Worm (Caenorhabditis elegans) whole organism, late embryonic: ENCODE data around the gene F22F7.8.

ENCODE experiments used
- C08G9.2 ChIP-seq: sonication (generic microtip); optimal IDR thresholded peaks from 2 replicates; lab custom pipeline; 2016; ENCODE audit warnings: mild to moderate bottlenecking, missing genetic modification characterization, moderate library complexity, missing compliant biosample characterization
- K02D7.2 ChIP-seq: sonication (generic microtip); optimal IDR thresholded peaks from 2 replicates; lab custom pipeline; 2017; ENCODE audit warnings: mild to moderate bottlenecking, missing genetic modification characterization, missing compliant biosample characterization
- Y22D7AL.16 ChIP-seq: sonication (generic microtip); optimal IDR thresholded peaks from 2 replicates; lab custom pipeline; 2016; ENCODE audit warnings: missing genetic modification characterization, missing compliant biosample characterization
- ahr-1 ChIP-seq: sonication (generic microtip); optimal IDR thresholded peaks from 2 replicates; lab custom pipeline; 2016; ENCODE audit warnings: missing genetic modification characterization, missing compliant biosample characterization
- ceh-14 ChIP-seq: sonication (generic microtip); optimal IDR thresholded peaks from 2 replicates; lab custom pipeline; 2016; ENCODE audit warnings: missing genotype, missing genetic modification characterization, missing compliant biosample characterization
- ceh-2 ChIP-seq: sonication (generic microtip); optimal IDR thresholded peaks from 2 replicates; lab custom pipeline; 2016; ENCODE audit warnings: missing genotype, missing genetic modification characterization, missing compliant biosample characterization
- ceh-22 ChIP-seq: sonication (generic microtip); optimal IDR thresholded peaks from 2 replicates; lab custom pipeline; 2017; ENCODE audit warnings: missing biosample characterization, missing genetic modification characterization
- ceh-30 ChIP-seq: fragments of 150-350 bp; optimal IDR thresholded peaks from 2 replicates; lab custom pipeline; 2014; ENCODE audit warnings: missing biosample characterization, missing genetic modification characterization
- ceh-31 ChIP-seq: sonication (generic microtip); optimal IDR thresholded peaks from 2 replicates; lab custom pipeline; 2016; ENCODE audit warnings: missing genetic modification characterization, missing compliant biosample characterization
- ceh-34 ChIP-seq: sonication (generic microtip); optimal IDR thresholded peaks from 2 replicates; lab custom pipeline; 2016; ENCODE audit warnings: mild to moderate bottlenecking, missing genetic modification characterization, missing compliant biosample characterization
- ceh-45 ChIP-seq: fragments of 200-800 bp; sonication (Bioruptor generic); IDR thresholded peaks from 2 replicates; pipeline ENCODE4 v1.3.6; 2022; ENCODE audit warnings: missing genetic modification reagents, missing genetic modification characterization, missing compliant biosample characterization
- ceh-48 ChIP-seq: sonication (generic microtip); optimal IDR thresholded peaks from 2 replicates; lab custom pipeline; 2016; ENCODE audit warnings: missing genetic modification characterization, inconsistent platforms, missing compliant biosample characterization
- ceh-6 ChIP-seq: fragments of 200-800 bp; sonication (Bioruptor generic); optimal IDR thresholded peaks from 2 replicates; lab custom pipeline; 2018; ENCODE audit warnings: mild to moderate bottlenecking, missing genetic modification characterization, missing compliant biosample characterization
- ets-4 ChIP-seq: sonication (generic microtip); optimal IDR thresholded peaks from 2 replicates; lab custom pipeline; 2016; ENCODE audit warnings: missing genetic modification characterization, missing compliant biosample characterization
- fax-1 ChIP-seq: sonication (generic microtip); optimal IDR thresholded peaks from 2 replicates; lab custom pipeline; 2016; ENCODE audit warnings: missing genotype, missing genetic modification characterization, missing compliant biosample characterization
- fkh-10 ChIP-seq: fragments of 150-350 bp; optimal IDR thresholded peaks from 2 replicates; lab custom pipeline; 2014; ENCODE audit warnings: missing biosample characterization, missing genetic modification reagents, missing genetic modification characterization
- fkh-6 ChIP-seq: sonication (generic microtip); optimal IDR thresholded peaks from 2 replicates; lab custom pipeline; 2016; ENCODE audit warnings: missing genetic modification characterization, missing compliant biosample characterization
- hlh-6 ChIP-seq: sonication (generic microtip); optimal IDR thresholded peaks from 2 replicates; lab custom pipeline; 2016; ENCODE audit warnings: missing genotype, missing genetic modification characterization, missing compliant biosample characterization
- hlh-8 ChIP-seq: sonication (generic microtip); optimal IDR thresholded peaks from 2 replicates; lab custom pipeline; 2016; ENCODE audit warnings: missing genotype, missing genetic modification characterization, missing compliant biosample characterization
- madf-2 ChIP-seq: sonication (generic microtip); optimal IDR thresholded peaks from 2 replicates; lab custom pipeline; 2017; ENCODE audit warnings: missing genetic modification characterization, missing compliant biosample characterization
- mec-3 ChIP-seq: sonication (generic microtip); optimal IDR thresholded peaks from 2 replicates; lab custom pipeline; 2016; ENCODE audit warnings: borderline replicate concordance, missing genetic modification characterization, missing compliant biosample characterization
- nfya-1 ChIP-seq: sonication (generic microtip); optimal IDR thresholded peaks from 2 replicates; lab custom pipeline; 2017; ENCODE audit warnings: missing genetic modification characterization, mild to moderate bottlenecking, missing compliant biosample characterization, antibody characterized with exemption, moderate library complexity
- nhr-11 ChIP-seq: fragments of 150-350 bp; optimal IDR thresholded peaks from 2 replicates; lab custom pipeline; 2014; ENCODE audit warnings: missing biosample characterization, missing genetic modification characterization
- nhr-232 ChIP-seq: sonication (generic microtip); optimal IDR thresholded peaks from 2 replicates; lab custom pipeline; 2016; ENCODE audit warnings: missing genetic modification characterization, missing compliant biosample characterization
- odd-2 ChIP-seq: sonication (generic microtip); optimal IDR thresholded peaks from 2 replicates; lab custom pipeline; 2017; ENCODE audit warnings: antibody characterized with exemption, mild to moderate bottlenecking, missing genetic modification characterization, missing compliant biosample characterization
- pag-3 ChIP-seq: sonication (generic microtip); optimal IDR thresholded peaks from 2 replicates; lab custom pipeline; 2016; ENCODE audit warnings: missing compliant biosample characterization, missing genetic modification characterization, borderline replicate concordance
- pat-9 ChIP-seq: fragments of 200-800 bp; sonication (Bioruptor generic); optimal IDR thresholded peaks from 2 replicates; lab custom pipeline; 2018; ENCODE audit warnings: mild to moderate bottlenecking, missing genetic modification characterization, moderate library complexity, missing compliant biosample characterization
- pqm-1 ChIP-seq: sonication (generic microtip); optimal IDR thresholded peaks from 2 replicates; lab custom pipeline; 2016; ENCODE audit warnings: missing genetic modification characterization, missing compliant biosample characterization
- ref-2 ChIP-seq: sonication (generic microtip); optimal IDR thresholded peaks from 2 replicates; lab custom pipeline; 2016; ENCODE audit warnings: missing genetic modification characterization, missing compliant biosample characterization
- rnt-1 ChIP-seq: sonication (generic microtip); optimal IDR thresholded peaks from 2 replicates; lab custom pipeline; 2016; ENCODE audit warnings: missing genetic modification characterization, missing compliant biosample characterization
- sdc-2 ChIP-seq: sonication (generic microtip); optimal IDR thresholded peaks from 2 replicates; lab custom pipeline; 2016; ENCODE audit warnings: missing genotype, missing genetic modification characterization, missing compliant biosample characterization
- sox-2 ChIP-seq: fragments of 200-800 bp; sonication (Bioruptor generic); IDR thresholded peaks from 2 replicates; pipeline ENCODE4 v1.3.6; 2022; ENCODE audit warnings: missing genetic modification reagents, missing genetic modification characterization, missing compliant biosample characterization
- tbx-2 ChIP-seq: sonication (generic microtip); optimal IDR thresholded peaks from 2 replicates; lab custom pipeline; 2016; ENCODE audit warnings: missing genetic modification characterization, missing compliant biosample characterization
- tbx-7 ChIP-seq: sonication (generic microtip); optimal IDR thresholded peaks from 2 replicates; lab custom pipeline; 2016; ENCODE audit warnings: missing genotype, missing genetic modification characterization, missing compliant biosample characterization
- ttx-3 ChIP-seq: sonication (generic microtip); optimal IDR thresholded peaks from 2 replicates; lab custom pipeline; 2016; ENCODE audit warnings: missing genetic modification reagents, missing genetic modification characterization, missing compliant biosample characterization
- unc-3 ChIP-seq, 2 experiments: fragments of 200-800 bp in 1 of 2; sonication (Bioruptor generic) in 1 of 2; sonication (generic microtip) in 1 of 2; conservative IDR thresholded peaks in 1 of 2; optimal IDR thresholded peaks in 1 of 2; 2 replicates each; pipeline versions ENCODE4 v1.3.6 to Lab custom; 2016 to 2022; ENCODE audit warnings: missing compliant biosample characterization in 2 of 2, missing genetic modification characterization in 2 of 2, missing genetic modification reagents in 1 of 2
- unc-42 ChIP-seq: sonication (generic microtip); optimal IDR thresholded peaks from 2 replicates; lab custom pipeline; 2016; ENCODE audit warnings: missing genotype, missing genetic modification characterization, missing compliant biosample characterization
- unc-55 ChIP-seq: sonication (generic microtip); optimal IDR thresholded peaks from 2 replicates; lab custom pipeline; 2017; ENCODE audit warnings: missing biosample characterization, missing genetic modification reagents, missing genetic modification characterization
- unc-86 ChIP-seq: sonication (generic microtip); optimal IDR thresholded peaks from 2 replicates; lab custom pipeline; 2016; ENCODE audit warnings: missing genetic modification characterization, missing compliant biosample characterization
- zip-5 ChIP-seq: sonication (generic microtip); optimal IDR thresholded peaks from 2 replicates; lab custom pipeline; 2016; ENCODE audit warnings: missing genetic modification characterization, missing compliant biosample characterization

Gene F22F7.8

DNA sequence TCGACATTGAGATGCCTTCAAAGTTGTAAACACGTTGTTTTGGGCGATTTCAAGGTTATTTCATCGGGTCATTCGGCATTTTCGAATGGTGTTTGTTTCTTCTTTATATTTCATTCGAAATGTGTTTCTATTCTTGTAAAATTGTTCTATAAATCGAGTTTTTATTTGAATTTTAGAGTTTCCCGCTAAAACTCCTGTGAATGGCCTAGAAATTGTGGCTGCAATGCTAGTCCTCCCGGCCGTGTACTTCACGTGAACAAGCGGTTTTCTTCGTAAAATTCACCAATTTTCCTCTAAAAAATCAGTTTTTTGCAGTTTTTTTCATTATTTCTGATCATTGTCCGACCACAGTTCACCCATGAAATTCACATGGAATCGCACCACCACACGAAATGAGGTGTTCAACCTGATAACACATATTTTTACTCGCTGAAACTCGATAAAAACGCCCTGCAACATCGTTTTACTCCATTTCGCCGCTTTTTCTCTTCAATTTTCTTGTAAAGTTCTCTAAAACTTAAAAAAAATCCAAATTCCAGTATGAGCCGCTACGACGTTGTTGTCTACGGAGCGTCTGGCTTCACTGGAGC, 5.3 kb upstream of the F22F7.8 start, which contains the start of gene ldp-1:
TSS of gene ldp-1 (plus strand) at position 540 of the 590 bp plus-strand sequence.
- TF ChIP-seq ref-2 (tag; lab: Kevin White, UChicago) = peak; percentile 63
- TF ChIP-seq unc-3 (GFP tag; conservative IDR thresholded peaks at IDR 0.05; lab: Robert Waterston, UW) = no peak
- TF ChIP-seq unc-3 (tag; optimal IDR thresholded peaks at IDR 0.05; lab: Kevin White, UChicago) = peak; percentile 19
- peak; percentile 25 for TF ChIP-seq unc-42 (tag; lab: Kevin White, UChicago)
- TF ChIP-seq ets-4 = peak; percentile 71
- peak; percentile 70 for TF ChIP-seq tbx-2 (tag; lab: Kevin White, UChicago)
- TF ChIP-seq ceh-48 (tag; lab: Kevin White, UChicago) = no peak
- no peak for TF ChIP-seq K02D7.2 (tag; lab: Kevin White, UChicago)
- TF ChIP-seq nfya-1 = no peak
- peak; percentile 39 for TF ChIP-seq rnt-1 (tag; lab: Kevin White, UChicago)
- peak; percentile 89 for TF ChIP-seq ceh-31 (tag; lab: Kevin White, UChicago)
- TF ChIP-seq tbx-7 = peak; percentile 76
- no peak for TF ChIP-seq fkh-6 (tag; lab: Kevin White, UChicago)
- TF ChIP-seq mec-3 (tag; lab: Kevin White, UChicago) = peak; percentile 69
- peak; percentile 3 for TF ChIP-seq hlh-8 (tag; lab: Kevin White, UChicago)
- TF ChIP-seq zip-5 (tag; lab: Kevin White, UChicago) = peak; percentile 48
- TF ChIP-seq ceh-2 (tag; lab: Kevin White, UChicago) = peak; percentile 76
- TF ChIP-seq fax-1 (tag; lab: Kevin White, UChicago) = peak; percentile 55
- TF ChIP-seq ceh-14 = peak; percentile 7
- TF ChIP-seq C08G9.2 (tag; lab: Kevin White, UChicago) = peak; percentile 92
- TF ChIP-seq ceh-34 (tag; lab: Kevin White, UChicago) = peak; percentile 8

DNA sequence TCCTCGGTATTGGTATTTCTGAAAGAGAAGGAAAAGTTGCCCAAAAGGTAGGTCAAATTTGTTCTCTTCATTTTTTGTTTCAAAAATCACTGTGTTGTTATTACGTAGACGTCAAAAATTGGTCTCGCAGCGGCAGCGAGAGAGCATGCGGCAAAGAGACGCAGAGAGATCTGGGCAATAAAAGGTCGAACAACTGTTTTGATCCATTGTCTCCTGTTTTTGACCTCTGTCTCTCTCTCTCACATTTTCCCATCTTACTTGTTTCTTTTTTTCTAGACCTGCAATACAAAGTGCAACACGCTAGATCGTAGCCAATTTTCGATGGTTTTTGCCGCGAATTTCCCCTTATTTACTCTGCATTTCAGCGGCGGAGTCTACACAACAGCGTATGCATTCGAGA, 4.8 kb upstream of the F22F7.8 start:
- TF ChIP-seq fax-1 (tag; lab: Kevin White, UChicago) (no peak), hlh-6 (tag; lab: Kevin White, UChicago) (no peak), ceh-45 (no peak), ceh-30 (no peak), ref-2 (tag; lab: Kevin White, UChicago) (no peak), odd-2 (tag; lab: Kevin White, UChicago) (no peak), unc-86 (tag; lab: Kevin White, UChicago) (no peak), Y22D7AL.16 (tag; lab: Kevin White, UChicago) (no peak), tbx-2 (tag; lab: Kevin White, UChicago) (no peak), pqm-1 (tag; lab: Kevin White, UChicago) (no peak), pat-9 (tag; lab: Kevin White, UChicago) (no peak), nfya-1 (no peak), C08G9.2 (tag; lab: Kevin White, UChicago) (no peak), nhr-232 (tag; lab: Kevin White, UChicago) (no peak), ceh-6 (GFP tag; lab: Kevin White, UChicago) (no peak), tbx-7 (no peak), sox-2 (GFP tag; lab: Robert Waterston, UW) (no peak), pag-3 (no peak), unc-55 (GFP tag; lab: Kevin White, UChicago) (no peak), unc-42 (tag; lab: Kevin White, UChicago) (no peak)

ce11 chrV:2123164-2123563, 1.4 kb upstream of the F22F7.8 start:
- no peak for TF ChIP-seq unc-3 (GFP tag; conservative IDR thresholded peaks at IDR 0.05; lab: Robert Waterston, UW)
- no peak for TF ChIP-seq unc-3 (tag; optimal IDR thresholded peaks at IDR 0.05; lab: Kevin White, UChicago)
- no peak for TF ChIP-seq C08G9.2 (tag; lab: Kevin White, UChicago)
- TF ChIP-seq ahr-1 = no peak
- no peak for TF ChIP-seq madf-2 (tag; lab: Kevin White, UChicago)
- no peak for TF ChIP-seq ceh-6 (GFP tag; lab: Kevin White, UChicago)
- TF ChIP-seq pat-9 (tag; lab: Kevin White, UChicago) = no peak
- TF ChIP-seq fkh-10 (GFP tag; lab: Kevin White, UChicago) = no peak
- no peak for TF ChIP-seq ref-2 (tag; lab: Kevin White, UChicago)
- TF ChIP-seq sdc-2 (tag; lab: Kevin White, UChicago) = no peak
- TF ChIP-seq unc-42 (tag; lab: Kevin White, UChicago) = no peak
- no peak for TF ChIP-seq ttx-3 (tag; lab: Kevin White, UChicago)
- no peak for TF ChIP-seq unc-55 (GFP tag; lab: Kevin White, UChicago)
- TF ChIP-seq ceh-22 = no peak
- no peak for TF ChIP-seq K02D7.2 (tag; lab: Kevin White, UChicago)
- no peak for TF ChIP-seq nhr-232 (tag; lab: Kevin White, UChicago)
- no peak for TF ChIP-seq ets-4
- no peak for TF ChIP-seq mec-3 (tag; lab: Kevin White, UChicago)
- no peak for TF ChIP-seq nhr-11 (tag; lab: Kevin White, UChicago)
